1 fruit fly cellular context compared by ENCODE assay signal in genomic region chr2L:8346260-8346659, dm6.
A peak's percentile ranks its signal among the peaks of the same experiment; 100 is the strongest.
TF ChIP-seq lines count a peak whose summit lies in the region.

Gene CG7778 (plus strand): TSS chr2L:8346620.

TF ChIP-seq in whole organism, embryonic, 481 proteins besides CTCF, POLR2A, EP300 and RAD21 (continued from another document):
- TF ChIP-seq p53 (GFP tag; optimal IDR thresholded peaks at IDR 0.05; lab: Kevin White, UChicago) (no peak), lilli (GFP tag; optimal IDR thresholded peaks at IDR 0.05; lab: Kevin White, UChicago) (no peak), pan (optimal IDR thresholded peaks at IDR 0.05; lab: Kevin White, UChicago) (no peak), pan (GFP tag; optimal IDR thresholded peaks at IDR 0.05 in 1 of 2, IDR thresholded peaks at IDR 0.05 in 1 of 2) (no peak), nerfin-1 (tag; optimal IDR thresholded peaks at IDR 0.05; lab: Kevin White, UChicago) (no peak), CG7745 (tag; optimal IDR thresholded peaks at IDR 0.05; lab: Kevin White, UChicago) (peak; percentile 44), CG9876 (GFP tag; optimal IDR thresholded peaks at IDR 0.05; lab: Kevin White, UChicago) (no peak)
